Fruit fly (Drosophila melanogaster) whole organism: ENCODE results near the gene Naglu.

Source experiments
- CG8478 ChIP-seq: fragments of >200 bp; optimal IDR thresholded peaks from 2 replicates; lab custom pipeline; 2018; ENCODE audit warnings: inconsistent platforms
- pan ChIP-seq: fragments of >200 bp; optimal IDR thresholded peaks from 2 replicates; lab custom pipeline; 2017

dm6 chr2L:8389231-8389630 lies 22.4 kb downstream of the Naglu start, which contains the start of gene CG42819:
- TF ChIP-seq CG8478 (lab: Kevin White, UChicago): no peak
- TF ChIP-seq pan (lab: Kevin White, UChicago): no peak
